Fruit fly (Drosophila melanogaster) whole organism, pupa: ENCODE data around the gene fok.

Experiments used
- CG12605 ChIP-seq: fragments of 200-800 bp; sonication (Bioruptor generic); IDR thresholded peaks from 2 replicates; pipeline ENCODE4 v1.3.6; 2022; ENCODE audit warnings: missing biosample characterization, missing genetic modification characterization
- CG13204 ChIP-seq: fragments of 200-800 bp; sonication (Bioruptor generic); optimal IDR thresholded peaks from 2 replicates; lab custom pipeline; 2018; ENCODE audit warnings: missing biosample characterization, mild to moderate bottlenecking, missing genetic modification characterization, moderate library complexity
- CG14655 ChIP-seq: fragments of 200-800 bp; sonication (Bioruptor generic); optimal IDR thresholded peaks from 3 replicates; lab custom pipeline; 2017; ENCODE audit warnings: mild to moderate bottlenecking, missing biosample characterization, missing genetic modification reagents, missing genetic modification characterization
- CG15710 ChIP-seq: fragments of 200-800 bp; sonication (Bioruptor generic); optimal IDR thresholded peaks from 2 replicates; lab custom pipeline; 2018; ENCODE audit warnings: missing biosample characterization, mild to moderate bottlenecking, missing genetic modification characterization, moderate library complexity
- CG17806 ChIP-seq: fragments of 200-800 bp; sonication (Bioruptor generic); optimal IDR thresholded peaks from 2 replicates; lab custom pipeline; 2018; ENCODE audit warnings: missing biosample characterization, mild to moderate bottlenecking, missing genetic modification characterization, moderate library complexity
- CG34367 ChIP-seq: fragments of 200-800 bp; sonication (Bioruptor generic); optimal IDR thresholded peaks from 2 replicates; lab custom pipeline; 2018; ENCODE audit warnings: missing biosample characterization, mild to moderate bottlenecking, missing genetic modification characterization
- CG9948 ChIP-seq: fragments of 200-800 bp; sonication (Bioruptor generic); optimal IDR thresholded peaks from 2 replicates; lab custom pipeline; 2018; ENCODE audit warnings: missing biosample characterization, mild to moderate bottlenecking, missing genetic modification characterization, moderate library complexity
- D1 ChIP-seq: fragments of 200-800 bp; sonication (Bioruptor generic); optimal IDR thresholded peaks from 2 replicates; lab custom pipeline; 2018; ENCODE audit warnings: missing biosample characterization, mild to moderate bottlenecking, missing genetic modification characterization, moderate library complexity
- EcR ChIP-seq: fragments of 200-800 bp; sonication (Bioruptor generic); optimal IDR thresholded peaks from 3 replicates; lab custom pipeline; 2019; ENCODE audit warnings: missing biosample characterization, missing genetic modification characterization, mild to moderate bottlenecking, moderate library complexity, missing genetic modification reagents
- Pif1B ChIP-seq: fragments of 200-800 bp; sonication (Bioruptor generic); optimal IDR thresholded peaks from 3 replicates; lab custom pipeline; 2016; ENCODE audit warnings: missing biosample characterization, missing genetic modification characterization
- fd96Ca ChIP-seq: fragments of 200-800 bp; sonication (Bioruptor generic); IDR thresholded peaks from 3 replicates; pipeline ENCODE4 v1.3.6; 2022; ENCODE audit warnings: missing biosample characterization, missing genetic modification characterization
- gl ChIP-seq: fragments of 200-800 bp; sonication (Bioruptor generic); optimal IDR thresholded peaks from 2 replicates; lab custom pipeline; 2018; ENCODE audit warnings: missing biosample characterization, mild to moderate bottlenecking, missing genetic modification characterization

DNA sequence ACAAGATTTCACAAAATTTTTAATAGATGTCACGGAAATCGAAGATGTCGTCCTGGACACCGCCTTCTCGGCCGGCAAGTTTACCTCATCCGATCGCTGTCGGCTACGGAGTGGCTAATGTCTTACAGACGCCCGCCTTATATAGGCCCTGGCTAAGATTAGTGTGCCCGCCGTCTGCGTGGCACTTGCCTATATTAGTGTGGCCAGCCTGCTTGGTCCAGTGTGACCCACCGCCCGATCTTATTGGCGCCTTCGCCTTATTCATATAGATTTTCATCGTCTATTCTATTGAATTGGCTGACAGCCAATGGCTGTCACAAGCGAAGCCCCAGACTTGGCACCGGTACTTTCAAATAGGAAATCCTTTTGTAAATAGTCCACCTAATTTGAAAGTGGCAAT, 31.0 kb upstream of the fok start:
- no peak for TF ChIP-seq CG12605 (GFP tag; lab: Robert Waterston, UW)
- no peak for TF ChIP-seq EcR (GFP tag; lab: Kevin White, UChicago)
- TF ChIP-seq CG14655 (GFP tag; lab: Kevin White, UChicago) = no peak
- no peak for TF ChIP-seq CG34367 (tag; lab: Kevin White, UChicago)
- no peak for TF ChIP-seq gl (tag; lab: Kevin White, UChicago)
- no peak for TF ChIP-seq Pif1B
- TF ChIP-seq CG15710 (tag; lab: Kevin White, UChicago) = no peak
- no peak for TF ChIP-seq CG13204 (GFP tag; lab: Kevin White, UChicago)
- no peak for TF ChIP-seq CG17806 (tag; lab: Kevin White, UChicago)
- no peak for TF ChIP-seq CG9948 (tag; lab: Kevin White, UChicago)
- TF ChIP-seq D1 (tag; lab: Kevin White, UChicago) = no peak
- TF ChIP-seq fd96Ca (GFP tag; lab: Robert Waterston, UW) = no peak
